Worm (Caenorhabditis elegans) whole organism, late embryonic: Measurements from ENCODE around the gene del-9.

Source experiments
- C38D4.7 ChIP-seq: fragments of 200-800 bp; sonication (Bioruptor generic); optimal IDR thresholded peaks from 2 replicates; lab custom pipeline; 2018; ENCODE audit warnings: mild to moderate bottlenecking, missing genetic modification characterization, moderate library complexity, missing compliant biosample characterization
- K09A11.1 ChIP-seq: sonication (generic microtip); optimal IDR thresholded peaks from 2 replicates; lab custom pipeline; 2017; ENCODE audit warnings: antibody characterized with exemption, mild to moderate bottlenecking, missing genetic modification characterization, missing compliant biosample characterization; ENCODE audit not compliant: insufficient read depth
- T23F11.4 ChIP-seq: fragments of 200-800 bp; sonication (Bioruptor generic); optimal IDR thresholded peaks from 2 replicates; lab custom pipeline; 2018; ENCODE audit warnings: mild to moderate bottlenecking, missing genetic modification characterization, missing compliant biosample characterization
- ahr-1 ChIP-seq: sonication (generic microtip); optimal IDR thresholded peaks from 2 replicates; lab custom pipeline; 2016; ENCODE audit warnings: missing genetic modification characterization, missing compliant biosample characterization
- ama-1 ChIP-seq: fragments of 150-350 bp; optimal IDR thresholded peaks from 2 replicates; lab custom pipeline; 2014
- ceh-18 ChIP-seq: sonication (generic microtip); optimal IDR thresholded peaks from 2 replicates; lab custom pipeline; 2016; ENCODE audit warnings: missing genetic modification characterization, missing compliant biosample characterization
- ceh-19 ChIP-seq: fragments of 200-800 bp; sonication (Bioruptor generic); optimal IDR thresholded peaks from 2 replicates; lab custom pipeline; 2018; ENCODE audit warnings: mild to moderate bottlenecking, missing genetic modification characterization, missing compliant biosample characterization
- ceh-22 ChIP-seq: sonication (generic microtip); optimal IDR thresholded peaks from 2 replicates; lab custom pipeline; 2017; ENCODE audit warnings: missing biosample characterization, missing genetic modification characterization
- ceh-30 ChIP-seq: fragments of 150-350 bp; optimal IDR thresholded peaks from 2 replicates; lab custom pipeline; 2014; ENCODE audit warnings: missing biosample characterization, missing genetic modification characterization
- ceh-31 ChIP-seq: sonication (generic microtip); optimal IDR thresholded peaks from 2 replicates; lab custom pipeline; 2016; ENCODE audit warnings: missing genetic modification characterization, missing compliant biosample characterization
- ceh-34 ChIP-seq: sonication (generic microtip); optimal IDR thresholded peaks from 2 replicates; lab custom pipeline; 2016; ENCODE audit warnings: mild to moderate bottlenecking, missing genetic modification characterization, missing compliant biosample characterization
- ceh-48 ChIP-seq: sonication (generic microtip); optimal IDR thresholded peaks from 2 replicates; lab custom pipeline; 2016; ENCODE audit warnings: missing genetic modification characterization, inconsistent platforms, missing compliant biosample characterization
- ceh-6 ChIP-seq: fragments of 200-800 bp; sonication (Bioruptor generic); optimal IDR thresholded peaks from 2 replicates; lab custom pipeline; 2018; ENCODE audit warnings: mild to moderate bottlenecking, missing genetic modification characterization, missing compliant biosample characterization
- ceh-9 ChIP-seq: sonication (generic microtip); optimal IDR thresholded peaks from 2 replicates; lab custom pipeline; 2016; ENCODE audit warnings: mild to moderate bottlenecking, missing genetic modification characterization, inconsistent platforms, missing compliant biosample characterization
- che-1 ChIP-seq: sonication (generic microtip); optimal IDR thresholded peaks from 2 replicates; lab custom pipeline; 2016; ENCODE audit warnings: mild to moderate bottlenecking, missing genetic modification characterization, missing compliant biosample characterization
- dmd-4 ChIP-seq: sonication (generic microtip); optimal IDR thresholded peaks from 2 replicates; lab custom pipeline; 2016; ENCODE audit warnings: borderline replicate concordance, missing genetic modification characterization, missing compliant biosample characterization
- dve-1 ChIP-seq: sonication (generic microtip); optimal IDR thresholded peaks from 2 replicates; lab custom pipeline; 2017; ENCODE audit warnings: antibody characterized with exemption, mild to moderate bottlenecking, missing genetic modification characterization, missing compliant biosample characterization
- elt-4 ChIP-seq: sonication (generic microtip); optimal IDR thresholded peaks from 2 replicates; lab custom pipeline; 2016; ENCODE audit warnings: missing genetic modification characterization, missing compliant biosample characterization
- ets-4 ChIP-seq: sonication (generic microtip); optimal IDR thresholded peaks from 2 replicates; lab custom pipeline; 2016; ENCODE audit warnings: missing genetic modification characterization, missing compliant biosample characterization
- fax-1 ChIP-seq: sonication (generic microtip); optimal IDR thresholded peaks from 2 replicates; lab custom pipeline; 2016; ENCODE audit warnings: missing genotype, missing genetic modification characterization, missing compliant biosample characterization
- fkh-6 ChIP-seq: sonication (generic microtip); optimal IDR thresholded peaks from 2 replicates; lab custom pipeline; 2016; ENCODE audit warnings: missing genetic modification characterization, missing compliant biosample characterization
- hlh-13 ChIP-seq: fragments of 200-800 bp; sonication (Bioruptor generic); optimal IDR thresholded peaks from 2 replicates; lab custom pipeline; 2018; ENCODE audit warnings: mild to moderate bottlenecking, missing genetic modification characterization, missing compliant biosample characterization
- hlh-15 ChIP-seq: sonication (generic microtip); optimal IDR thresholded peaks from 2 replicates; lab custom pipeline; 2016; ENCODE audit warnings: missing genetic modification characterization, missing compliant biosample characterization
- hlh-30 ChIP-seq: sonication (generic microtip); optimal IDR thresholded peaks from 2 replicates; lab custom pipeline; 2017; ENCODE audit warnings: antibody characterized with exemption, missing genetic modification characterization, missing compliant biosample characterization; ENCODE audit not compliant: insufficient read depth
- hlh-6 ChIP-seq: sonication (generic microtip); optimal IDR thresholded peaks from 2 replicates; lab custom pipeline; 2016; ENCODE audit warnings: missing genotype, missing genetic modification characterization, missing compliant biosample characterization
- hlh-8 ChIP-seq: sonication (generic microtip); optimal IDR thresholded peaks from 2 replicates; lab custom pipeline; 2016; ENCODE audit warnings: missing genotype, missing genetic modification characterization, missing compliant biosample characterization
- madf-2 ChIP-seq: sonication (generic microtip); optimal IDR thresholded peaks from 2 replicates; lab custom pipeline; 2017; ENCODE audit warnings: missing genetic modification characterization, missing compliant biosample characterization
- nhr-11 ChIP-seq: fragments of 150-350 bp; optimal IDR thresholded peaks from 2 replicates; lab custom pipeline; 2014; ENCODE audit warnings: missing biosample characterization, missing genetic modification characterization
- nhr-232 ChIP-seq: sonication (generic microtip); optimal IDR thresholded peaks from 2 replicates; lab custom pipeline; 2016; ENCODE audit warnings: missing genetic modification characterization, missing compliant biosample characterization
- pag-3 ChIP-seq: sonication (generic microtip); optimal IDR thresholded peaks from 2 replicates; lab custom pipeline; 2016; ENCODE audit warnings: missing compliant biosample characterization, missing genetic modification characterization, borderline replicate concordance
- pat-9 ChIP-seq: fragments of 200-800 bp; sonication (Bioruptor generic); optimal IDR thresholded peaks from 2 replicates; lab custom pipeline; 2018; ENCODE audit warnings: mild to moderate bottlenecking, missing genetic modification characterization, moderate library complexity, missing compliant biosample characterization
- pha-2 ChIP-seq: sonication (generic microtip); optimal IDR thresholded peaks from 2 replicates; lab custom pipeline; 2017; ENCODE audit warnings: mild to moderate bottlenecking, missing genetic modification characterization, missing compliant biosample characterization
- ref-2 ChIP-seq: sonication (generic microtip); optimal IDR thresholded peaks from 2 replicates; lab custom pipeline; 2016; ENCODE audit warnings: missing genetic modification characterization, missing compliant biosample characterization
- rnt-1 ChIP-seq: sonication (generic microtip); optimal IDR thresholded peaks from 2 replicates; lab custom pipeline; 2016; ENCODE audit warnings: missing genetic modification characterization, missing compliant biosample characterization
- sdc-2 ChIP-seq: sonication (generic microtip); optimal IDR thresholded peaks from 2 replicates; lab custom pipeline; 2016; ENCODE audit warnings: missing genotype, missing genetic modification characterization, missing compliant biosample characterization
- sox-4 ChIP-seq: sonication (generic microtip); optimal IDR thresholded peaks from 2 replicates; lab custom pipeline; 2017; ENCODE audit warnings: mild to moderate bottlenecking, missing genetic modification characterization, inconsistent platforms, missing compliant biosample characterization
- syd-9 ChIP-seq: sonication (generic microtip); optimal IDR thresholded peaks from 2 replicates; lab custom pipeline; 2016; ENCODE audit warnings: mild to moderate bottlenecking, missing genetic modification characterization, moderate library complexity, missing compliant biosample characterization
- tbx-2 ChIP-seq: sonication (generic microtip); optimal IDR thresholded peaks from 2 replicates; lab custom pipeline; 2016; ENCODE audit warnings: missing genetic modification characterization, missing compliant biosample characterization
- ttx-3 ChIP-seq: sonication (generic microtip); optimal IDR thresholded peaks from 2 replicates; lab custom pipeline; 2016; ENCODE audit warnings: missing genetic modification reagents, missing genetic modification characterization, missing compliant biosample characterization
- unc-42 ChIP-seq: sonication (generic microtip); optimal IDR thresholded peaks from 2 replicates; lab custom pipeline; 2016; ENCODE audit warnings: missing genotype, missing genetic modification characterization, missing compliant biosample characterization
- unc-55 ChIP-seq: sonication (generic microtip); optimal IDR thresholded peaks from 2 replicates; lab custom pipeline; 2017; ENCODE audit warnings: missing biosample characterization, missing genetic modification reagents, missing genetic modification characterization
- unc-86 ChIP-seq: sonication (generic microtip); optimal IDR thresholded peaks from 2 replicates; lab custom pipeline; 2016; ENCODE audit warnings: missing genetic modification characterization, missing compliant biosample characterization
- ztf-16 ChIP-seq: sonication (generic microtip); optimal IDR thresholded peaks from 2 replicates; lab custom pipeline; 2017; ENCODE audit warnings: missing genetic modification characterization, missing compliant biosample characterization

The del-9 gene

DNA sequence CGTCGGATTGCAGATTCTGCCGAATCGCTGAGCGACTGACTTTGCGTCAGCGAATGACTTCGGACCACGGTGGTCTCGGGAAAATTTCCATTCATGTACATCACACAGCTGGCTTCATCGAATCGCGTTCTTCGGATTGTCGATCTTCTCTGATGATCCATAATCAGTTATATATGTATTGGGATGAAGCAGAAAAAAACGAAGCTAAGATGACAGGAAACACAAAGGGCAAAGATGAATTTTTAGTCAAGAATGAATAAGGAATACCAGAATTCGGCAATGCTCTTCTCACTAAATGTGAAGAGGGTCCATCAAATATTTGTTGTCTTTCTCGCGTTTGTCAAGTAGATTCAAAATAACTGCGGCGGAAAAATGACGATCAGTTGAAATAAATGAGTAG, at the start of gene del-9:
del-9 (minus strand) TSS at position 101 of the 400 bp plus-strand sequence.
- no peak for TF ChIP-seq ttx-3
- no peak for TF ChIP-seq dve-1
- TF ChIP-seq che-1 (tag; lab: Kevin White, UChicago), result no peak
- TF ChIP-seq hlh-13, result no peak
- TF ChIP-seq hlh-15 (tag; lab: Kevin White, UChicago), result no peak
- TF ChIP-seq sdc-2 (tag; lab: Kevin White, UChicago), result no peak
- TF ChIP-seq T23F11.4 (GFP tag; lab: Kevin White, UChicago), result no peak
- no peak for TF ChIP-seq pag-3 (tag; lab: Kevin White, UChicago)
- no peak for TF ChIP-seq ceh-19 (GFP tag; lab: Kevin White, UChicago)
- no peak for TF ChIP-seq syd-9 (tag; lab: Kevin White, UChicago)
- no peak for TF ChIP-seq ztf-16 (tag; lab: Kevin White, UChicago)
- TF ChIP-seq, all 69 proteins: peak for 0

DNA sequence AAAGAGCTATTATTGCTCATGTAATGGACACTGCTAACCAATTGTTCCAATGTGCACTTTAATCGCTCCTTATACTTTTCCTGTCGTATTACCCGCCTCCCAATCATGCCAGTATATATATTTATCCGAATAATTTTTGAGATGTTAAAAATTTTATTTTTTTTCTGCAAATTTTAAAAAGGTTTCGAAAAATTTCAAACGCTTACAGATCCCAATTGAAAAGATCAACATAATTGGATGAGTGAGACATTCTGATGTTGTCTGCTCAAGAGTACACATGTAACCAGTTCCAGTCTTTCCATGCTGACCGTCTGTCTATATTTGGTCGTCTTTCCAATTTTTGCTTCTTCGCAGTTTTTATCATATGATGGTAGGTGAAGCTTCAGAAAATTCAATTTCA, 42.1 kb upstream of the del-9 start, which contains the start of gene R11G1.1:
R11G1.1 (plus strand) TSS at position 301 of the 400 bp plus-strand sequence.
- no peak for TF ChIP-seq nhr-232
- TF ChIP-seq ets-4 (tag; lab: Kevin White, UChicago), result no peak
- TF ChIP-seq ceh-22 (tag; lab: Kevin White, UChicago), result no peak
- TF ChIP-seq nhr-11 (tag; lab: Kevin White, UChicago), result no peak
- TF ChIP-seq sox-4, result no peak
- no peak for TF ChIP-seq C38D4.7
- no peak for TF ChIP-seq rnt-1 (tag; lab: Kevin White, UChicago)
- TF ChIP-seq ref-2 (tag; lab: Kevin White, UChicago), result no peak
- no peak for TF ChIP-seq unc-42 (tag; lab: Kevin White, UChicago)
- no peak for TF ChIP-seq ama-1 (lab: Kevin White, UChicago)
- no peak for TF ChIP-seq ceh-31 (tag; lab: Kevin White, UChicago)
- no peak for TF ChIP-seq hlh-15 (tag; lab: Kevin White, UChicago)
- TF ChIP-seq pat-9 (tag; lab: Kevin White, UChicago), result no peak
- no peak for TF ChIP-seq ceh-18 (tag; lab: Kevin White, UChicago)
- TF ChIP-seq pha-2 (tag; lab: Kevin White, UChicago), result no peak
- no peak for TF ChIP-seq tbx-2 (tag; lab: Kevin White, UChicago)
- TF ChIP-seq syd-9 (tag; lab: Kevin White, UChicago), result no peak
- no peak for TF ChIP-seq dmd-4

- TF ChIP-seq ceh-22 (tag; lab: Kevin White, UChicago) (no peak), sox-4 (no peak), pag-3 (tag; lab: Kevin White, UChicago) (no peak), ceh-48 (tag; lab: Kevin White, UChicago) (no peak), fax-1 (tag; lab: Kevin White, UChicago) (no peak), rnt-1 (tag; lab: Kevin White, UChicago) (no peak), hlh-6 (tag; lab: Kevin White, UChicago) (no peak), nhr-11 (tag; lab: Kevin White, UChicago) (no peak), hlh-30 (no peak), ceh-30 (tag; lab: Kevin White, UChicago) (no peak), ceh-9 (tag; lab: Kevin White, UChicago) (no peak), ahr-1 (no peak), elt-4 (tag; lab: Kevin White, UChicago) (no peak), tbx-2 (tag; lab: Kevin White, UChicago) (no peak), ceh-6 (GFP tag; lab: Kevin White, UChicago) (no peak), pha-2 (tag; lab: Kevin White, UChicago) (no peak), ceh-31 (tag; lab: Kevin White, UChicago) (no peak), syd-9 (tag; lab: Kevin White, UChicago) (no peak)
Measured at ce11 chrX:3655972-3656371, 38.9 kb upstream of the del-9 start, which contains the start of gene R11G1.7. Gene R11G1.7, plus strand, starts transcription at chrX:3656272.

DNA sequence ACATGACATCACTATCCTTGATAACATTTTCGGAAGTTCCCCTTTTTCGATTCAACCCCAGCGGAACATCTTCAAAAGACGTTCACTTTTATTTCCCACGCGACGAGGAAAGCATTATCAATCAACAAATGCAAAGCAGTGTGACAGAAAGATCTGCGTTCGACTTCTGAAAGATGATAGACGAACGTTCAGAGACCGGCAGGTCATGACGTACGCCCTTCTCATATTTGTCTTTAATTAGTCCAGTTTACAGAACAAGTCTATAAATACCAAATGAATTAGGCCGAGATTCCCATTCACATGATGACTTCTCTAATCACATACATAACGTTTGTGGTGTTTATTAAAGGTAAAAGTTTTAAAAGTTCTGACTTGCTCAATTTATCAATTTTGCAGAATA, 37.5 kb upstream of the del-9 start, which contains the start of gene R11G1.11:
R11G1.11 (plus strand) TSS at position 301 of the 400 bp plus-strand sequence.
- TF ChIP-seq madf-2 (tag; lab: Kevin White, UChicago) (no peak), unc-55 (no peak), ztf-16 (tag; lab: Kevin White, UChicago) (no peak), dmd-4 (no peak), fkh-6 (no peak), elt-4 (tag; lab: Kevin White, UChicago) (no peak), ceh-6 (GFP tag; lab: Kevin White, UChicago) (no peak), syd-9 (tag; lab: Kevin White, UChicago) (no peak), ceh-34 (no peak), ceh-18 (tag; lab: Kevin White, UChicago) (no peak), unc-86 (tag; lab: Kevin White, UChicago) (no peak), dve-1 (no peak), nhr-232 (no peak), hlh-13 (no peak), unc-42 (tag; lab: Kevin White, UChicago) (no peak), pag-3 (tag; lab: Kevin White, UChicago) (no peak), hlh-30 (no peak), K09A11.1 (tag; lab: Kevin White, UChicago) (no peak), ceh-30 (tag; lab: Kevin White, UChicago) (no peak), hlh-8 (tag; lab: Kevin White, UChicago) (no peak)
